Worm (Caenorhabditis elegans) whole organism, L3 larva: ENCODE results near the gene F47B8.3.
"Not testable (repeated sequence)": the region's sequence is repeated elsewhere in the genome, so short reads cannot be mapped to it uniquely, and the experiment has no call there.

Source experiments
- ZK546.5 ChIP-seq: sonication (generic microtip); optimal IDR thresholded peaks from 2 replicates; lab custom pipeline; 2017; ENCODE audit warnings: missing biosample characterization, missing genetic modification characterization
- ama-1 ChIP-seq: fragments of 150-350 bp; optimal IDR thresholded peaks from 2 replicates; lab custom pipeline; 2018
- ceh-28 ChIP-seq: fragments of 150-350 bp; optimal IDR thresholded peaks from 2 replicates; lab custom pipeline; 2014; ENCODE audit warnings: missing biosample characterization, missing genetic modification reagents, missing genetic modification characterization
- daf-12 ChIP-seq: fragments of 150-350 bp; optimal IDR thresholded peaks from 2 replicates; lab custom pipeline; 2014; ENCODE audit warnings: missing biosample characterization, missing genetic modification reagents, missing genetic modification characterization
- egl-5 ChIP-seq: fragments of 150-350 bp; optimal IDR thresholded peaks from 2 replicates; lab custom pipeline; 2017; ENCODE audit warnings: missing biosample characterization, missing genetic modification reagents, missing genetic modification characterization, inconsistent platforms
- elt-1 ChIP-seq: fragments of 150-350 bp; optimal IDR thresholded peaks from 2 replicates; lab custom pipeline; 2014; ENCODE audit warnings: missing biosample characterization, missing genetic modification characterization
- elt-2 ChIP-seq: sonication (generic microtip); optimal IDR thresholded peaks from 2 replicates; lab custom pipeline; 2016; ENCODE audit warnings: missing genetic modification reagents, mild to moderate bottlenecking, missing genetic modification characterization, missing compliant biosample characterization
- eor-1 ChIP-seq, 2 experiments: fragments of 150-350 bp; optimal IDR thresholded peaks; 2 replicates each; lab custom pipeline; 2014 to 2018; ENCODE audit warnings: missing biosample characterization in 2 of 2, missing genetic modification characterization in 2 of 2
- fkh-10 ChIP-seq: sonication (generic microtip); optimal IDR thresholded peaks from 2 replicates; lab custom pipeline; 2017; ENCODE audit warnings: missing biosample characterization, missing genetic modification reagents, missing genetic modification characterization
- hmg-11 ChIP-seq: sonication (generic microtip); optimal IDR thresholded peaks from 2 replicates; lab custom pipeline; 2016; ENCODE audit warnings: missing genetic modification characterization, missing compliant biosample characterization
- lin-15B ChIP-seq: fragments of 150-350 bp; optimal IDR thresholded peaks from 2 replicates; lab custom pipeline; 2014; ENCODE audit warnings: missing biosample characterization, missing genetic modification characterization
- mdl-1 ChIP-seq: fragments of 150-350 bp; optimal IDR thresholded peaks from 2 replicates; lab custom pipeline; 2014; ENCODE audit warnings: missing biosample characterization, missing genetic modification characterization
- mml-1 ChIP-seq: fragments of 150-350 bp; sonication (generic microtip); optimal IDR thresholded peaks from 3 replicates; lab custom pipeline; 2014; ENCODE audit warnings: missing biosample characterization, missing genetic modification characterization
- nfya-1 ChIP-seq: sonication (generic microtip); optimal IDR thresholded peaks from 2 replicates; lab custom pipeline; 2017; ENCODE audit warnings: missing genetic modification characterization, mild to moderate bottlenecking, missing compliant biosample characterization, antibody characterized with exemption, moderate library complexity; ENCODE audit not compliant: insufficient read depth
- nhr-11 ChIP-seq: fragments of 150-350 bp; optimal IDR thresholded peaks from 2 replicates; lab custom pipeline; 2014; ENCODE audit warnings: missing biosample characterization, missing genetic modification characterization
- nhr-23 ChIP-seq: fragments of 150-350 bp; optimal IDR thresholded peaks from 2 replicates; lab custom pipeline; 2014; ENCODE audit warnings: missing biosample characterization, missing genetic modification reagents, missing genetic modification characterization
- nhr-237 ChIP-seq: fragments of 150-350 bp; optimal IDR thresholded peaks from 2 replicates; lab custom pipeline; 2014; ENCODE audit warnings: missing biosample characterization, missing genetic modification characterization
- nhr-67 ChIP-seq: fragments of 150-350 bp; optimal IDR thresholded peaks from 2 replicates; lab custom pipeline; 2014; ENCODE audit warnings: missing biosample characterization, missing genetic modification characterization
- nhr-76 ChIP-seq: fragments of 150-350 bp; sonication (generic microtip); optimal IDR thresholded peaks from 5 replicates; lab custom pipeline; 2014; ENCODE audit warnings: missing biosample characterization, missing genetic modification characterization
- nhr-77 ChIP-seq: fragments of 150-350 bp; optimal IDR thresholded peaks from 2 replicates; lab custom pipeline; 2014; ENCODE audit warnings: missing biosample characterization, missing genetic modification characterization
- pha-4 ChIP-seq: fragments of 150-350 bp; optimal IDR thresholded peaks from 2 replicates; lab custom pipeline; 2014; ENCODE audit warnings: missing biosample characterization, missing genetic modification reagents, missing genetic modification characterization
- pqm-1 ChIP-seq: fragments of 150-350 bp; optimal IDR thresholded peaks from 2 replicates; lab custom pipeline; 2017; ENCODE audit warnings: missing biosample characterization, missing genetic modification characterization, inconsistent platforms
- skn-1 ChIP-seq: fragments of 150-350 bp; optimal IDR thresholded peaks from 2 replicates; lab custom pipeline; 2014; ENCODE audit warnings: missing biosample characterization, missing genetic modification characterization
- snpc-4 ChIP-seq: fragments of 150-350 bp; optimal IDR thresholded peaks from 2 replicates; lab custom pipeline; 2014; ENCODE audit warnings: missing biosample characterization, missing genetic modification characterization
- tbx-2 ChIP-seq: sonication (generic microtip); optimal IDR thresholded peaks from 2 replicates; lab custom pipeline; 2016; ENCODE audit warnings: mild to moderate bottlenecking, missing genetic modification characterization, missing compliant biosample characterization
- unc-62 ChIP-seq: fragments of 150-350 bp; sonication (generic microtip); optimal IDR thresholded peaks from 4 replicates; lab custom pipeline; 2014; ENCODE audit warnings: missing biosample characterization, missing genetic modification reagents, missing genetic modification characterization
- zag-1 ChIP-seq: fragments of 150-350 bp; optimal IDR thresholded peaks from 2 replicates; lab custom pipeline; 2014; ENCODE audit warnings: missing biosample characterization, missing genetic modification characterization
- ztf-11 ChIP-seq: fragments of 150-350 bp; optimal IDR thresholded peaks from 2 replicates; lab custom pipeline; 2014; ENCODE audit warnings: missing biosample characterization, missing genetic modification characterization

The F47B8.3 gene

DNA sequence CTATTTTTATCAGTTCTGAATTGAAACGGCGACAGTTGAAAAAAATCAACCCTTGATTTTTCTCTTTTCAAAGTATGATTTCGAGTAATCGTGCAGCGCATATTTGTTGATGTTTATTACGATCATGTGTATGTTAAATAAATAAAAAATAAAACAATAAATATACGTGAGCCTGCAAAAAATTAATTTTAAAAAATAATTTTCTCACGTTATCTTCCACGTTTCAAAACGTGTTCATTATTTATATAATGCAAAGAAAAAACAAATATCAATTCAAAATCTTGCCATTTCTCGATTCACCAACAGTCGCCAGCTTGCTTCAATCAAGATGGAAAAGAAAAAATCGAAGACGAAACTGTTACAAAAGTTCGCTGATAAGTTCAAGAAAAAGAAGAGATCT is 39.6 kb downstream of the F47B8.3 start, which contains the start of gene F40G12.10:
F40G12.10 (plus strand) TSS at position 301 of the 400 bp plus-strand sequence.
- TF ChIP-seq ama-1 (lab: Kevin White, UChicago), result no peak
- TF ChIP-seq unc-62 (GFP tag; lab: Kevin White, UChicago), result no peak
- no peak for TF ChIP-seq nhr-23
- no peak for TF ChIP-seq nhr-77 (tag; lab: Kevin White, UChicago)
- no peak for TF ChIP-seq nhr-67 (tag; lab: Kevin White, UChicago)
- no peak for TF ChIP-seq mml-1 (tag; lab: Kevin White, UChicago)
- TF ChIP-seq nhr-237, result no peak
- no peak for TF ChIP-seq ztf-11 (tag; lab: Kevin White, UChicago)
- TF ChIP-seq elt-1 (tag; lab: Kevin White, UChicago), result no peak
- no peak for TF ChIP-seq skn-1
- no peak for TF ChIP-seq ZK546.5 (tag; lab: Kevin White, UChicago)
- no peak for TF ChIP-seq nhr-76 (tag; lab: Kevin White, UChicago)
- no peak for TF ChIP-seq daf-12 (tag; lab: Kevin White, UChicago)

DNA sequence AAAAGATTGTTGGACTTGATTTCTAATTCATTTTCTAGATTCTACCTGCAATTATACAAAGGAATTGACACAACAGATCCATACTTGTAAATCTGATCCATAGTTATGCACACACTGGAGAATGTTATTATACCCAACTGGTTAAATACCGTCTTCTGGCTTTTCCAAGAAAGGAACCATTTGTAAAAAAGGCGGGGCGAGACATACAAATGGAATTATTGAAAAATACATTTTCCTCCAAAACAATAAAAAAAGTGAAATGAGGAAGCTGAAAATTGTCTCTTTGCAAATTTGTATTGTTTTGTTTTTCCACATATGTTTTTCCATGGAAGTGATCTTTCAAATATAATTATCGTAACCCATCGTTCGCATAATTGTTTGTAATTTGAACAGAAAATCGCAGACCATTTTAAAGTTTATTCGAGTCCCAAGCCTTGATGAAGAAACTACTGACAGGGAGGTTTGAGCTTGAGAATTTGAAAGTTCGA is 40.5 kb downstream of the F47B8.3 start, which contains the start of the genes srt-74 and F40G12.9:
srt-74 (minus strand) TSS at position 101 of the 488 bp plus-strand sequence.
F40G12.9 (plus strand) TSS at position 438 of the 488 bp plus-strand sequence.
- TF ChIP-seq tbx-2 (tag; lab: Kevin White, UChicago) (no peak), pqm-1 (no peak), elt-2 (tag; lab: Kevin White, UChicago) (no peak), ama-1 (lab: Kevin White, UChicago) (no peak), hmg-11 (no peak), ZK546.5 (tag; lab: Kevin White, UChicago) (no peak)

DNA sequence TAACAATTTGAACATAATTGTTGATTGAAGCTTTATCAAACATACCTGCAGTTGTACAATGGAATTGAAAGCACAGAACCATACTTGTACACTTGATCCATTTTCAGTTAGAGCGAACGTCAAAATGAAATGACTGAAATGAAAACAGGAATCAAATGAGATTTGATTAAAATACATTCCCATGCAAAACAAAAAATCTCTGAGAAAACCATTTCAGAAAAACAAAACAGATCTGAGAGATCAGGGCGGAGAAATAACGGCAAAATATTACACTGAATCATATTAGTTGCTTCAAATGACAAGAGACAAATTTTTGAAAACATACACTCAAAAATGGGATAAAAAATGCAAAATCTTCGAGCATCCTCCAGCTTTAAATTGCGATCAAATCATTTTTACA is 43.0 kb downstream of the F47B8.3 start, which contains the start of gene srt-33:
srt-33 (minus strand) TSS at position 101 of the 400 bp plus-strand sequence.
- TF ChIP-seq mml-1 (tag; lab: Kevin White, UChicago) (no peak), mdl-1 (tag; lab: Kevin White, UChicago) (no peak), pqm-1 (no peak), fkh-10 (no peak), lin-15B (tag; lab: Kevin White, UChicago) (no peak), egl-5 (tag; lab: Kevin White, UChicago) (no peak)

DNA sequence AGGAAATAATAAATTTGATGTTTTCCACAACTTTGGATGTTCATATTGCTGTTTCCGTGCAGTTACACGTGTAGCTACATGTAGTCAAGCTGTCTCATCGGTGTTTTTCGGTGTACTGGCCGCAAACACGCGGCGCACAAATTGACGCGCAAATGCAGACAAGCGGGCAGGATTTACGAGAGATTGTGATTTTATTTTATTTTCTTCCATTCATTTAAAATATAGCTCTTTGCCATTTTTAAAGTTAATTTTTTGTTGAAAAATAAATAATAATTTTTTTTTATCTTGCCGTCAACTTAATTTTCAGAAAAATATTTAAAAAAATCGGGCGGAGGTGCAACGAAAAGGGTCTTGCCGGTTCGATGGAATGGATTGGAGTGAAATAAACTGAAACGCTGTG is 48.5 kb downstream of the F47B8.3 start, which contains the start of gene F40G12.7:
F40G12.7 (plus strand) TSS at position 301 of the 400 bp plus-strand sequence.
- not testable (repeated sequence) for TF ChIP-seq unc-62 (GFP tag; lab: Kevin White, UChicago); pha-4; ceh-28 (tag; lab: Kevin White, UChicago)
- TF ChIP-seq, all 47 proteins: peak for 0; not testable (repeated sequence) for 47

DNA sequence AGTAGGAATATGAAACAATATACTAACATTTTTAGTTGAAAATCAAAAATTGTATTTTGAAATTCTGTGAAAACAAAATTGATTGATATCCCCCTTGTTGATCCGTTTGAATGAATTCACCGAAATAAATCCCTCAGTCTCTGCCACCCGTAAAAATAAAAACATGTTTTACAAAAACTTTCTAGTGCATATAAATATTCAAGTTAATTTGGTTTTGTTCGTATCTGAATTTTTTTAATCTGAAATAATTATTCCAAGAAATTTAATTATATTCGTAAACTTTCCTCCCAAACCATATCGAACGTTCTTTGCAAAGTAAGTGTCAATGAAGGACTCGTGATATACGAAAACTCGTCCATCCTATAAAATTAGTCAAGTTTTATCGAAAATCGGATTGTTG is 49.8 kb downstream of the F47B8.3 start, which contains the start of gene F40G12.6:
F40G12.6 (minus strand) TSS at position 101 of the 400 bp plus-strand sequence.
- TF ChIP-seq tbx-2 (tag; lab: Kevin White, UChicago), result no peak
- TF ChIP-seq eor-1 (tag; optimal IDR thresholded peaks at IDR 0.05; lab: Kevin White, UChicago), result no peak
- TF ChIP-seq zag-1 (tag; lab: Kevin White, UChicago), result no peak
- TF ChIP-seq snpc-4 (tag; lab: Kevin White, UChicago), result no peak
- no peak for TF ChIP-seq elt-1 (tag; lab: Kevin White, UChicago)
- TF ChIP-seq skn-1, result no peak
- no peak for TF ChIP-seq nfya-1
- TF ChIP-seq ama-1 (lab: Kevin White, UChicago), result no peak
- no peak for TF ChIP-seq nhr-11
- TF ChIP-seq nhr-237, result no peak
